Worm (Caenorhabditis elegans): ENCODE results near the gene str-52.

- TF ChIP-seq elt-1 (tag; optimal IDR thresholded peaks at IDR 0.05) = no peak
- no peak for TF ChIP-seq elt-3 (tag; optimal IDR thresholded peaks at IDR 0.05)
These were observed 22.8 kb downstream of the str-52 start for ce11 chrV:2123164-2123563.
